Fruit fly (Drosophila melanogaster) whole organism, embryonic: ENCODE results near the gene CG13928.

Experiments used
- Asciz ChIP-seq: fragments of 200-800 bp; sonication (Bioruptor generic); optimal IDR thresholded peaks from 2 replicates; lab custom pipeline; 2017; ENCODE audit warnings: missing biosample characterization, mild to moderate bottlenecking, missing genetic modification characterization, missing genetic modification reagents
- Awh ChIP-seq: fragments of 200-800 bp; sonication (Bioruptor generic); IDR thresholded peaks from 2 replicates; pipeline ENCODE4, ENCODE4 v1.3.6; 2022; ENCODE audit warnings: missing biosample characterization, missing genetic modification characterization
- Bgb ChIP-seq: fragments of 200-800 bp; sonication (Bioruptor generic); IDR thresholded peaks from 2 replicates; pipeline ENCODE4 v1.3.6; 2022; ENCODE audit warnings: missing biosample characterization, missing genetic modification characterization; ENCODE audit not compliant: partially characterized antibody
- CG10431 ChIP-seq: fragments of 200-800 bp; sonication (Bioruptor generic); optimal IDR thresholded peaks from 3 replicates; lab custom pipeline; 2018; ENCODE audit warnings: missing biosample characterization, mild to moderate bottlenecking, missing genetic modification characterization
- CG11456 ChIP-seq: fragments of 200-800 bp; sonication (Bioruptor generic); IDR thresholded peaks from 3 replicates; pipeline ENCODE4 v1.3.6; 2022; ENCODE audit warnings: missing biosample characterization, missing genetic modification characterization
- CG12219 ChIP-seq: fragments of 200-800 bp; sonication (Bioruptor generic); optimal IDR thresholded peaks from 3 replicates; lab custom pipeline; 2018; ENCODE audit warnings: missing biosample characterization, mild to moderate bottlenecking, missing genetic modification characterization
- CG13894 ChIP-seq: fragments of 200-800 bp; sonication (Bioruptor generic); optimal IDR thresholded peaks from 3 replicates; lab custom pipeline; 2018; ENCODE audit warnings: missing biosample characterization, mild to moderate bottlenecking, missing genetic modification characterization, moderate library complexity
- CG14014 ChIP-seq: fragments of 200-800 bp; sonication (Bioruptor generic); IDR thresholded peaks from 2 replicates; pipeline ENCODE4 v1.3.6; 2022; ENCODE audit warnings: missing biosample characterization, missing genetic modification characterization
- CG15269 ChIP-seq: fragments of 200-800 bp; sonication (Bioruptor generic); optimal IDR thresholded peaks from 2 replicates; lab custom pipeline; 2018; ENCODE audit warnings: missing biosample characterization, mild to moderate bottlenecking, missing genetic modification characterization, moderate library complexity
- CG1529 ChIP-seq: fragments of 200-800 bp; sonication (Bioruptor generic); optimal IDR thresholded peaks from 3 replicates; lab custom pipeline; 2018; ENCODE audit warnings: missing biosample characterization, missing genetic modification characterization
- CG15479 ChIP-seq: fragments of 200-800 bp; sonication (Bioruptor generic); optimal IDR thresholded peaks from 3 replicates; lab custom pipeline; 2019; ENCODE audit warnings: missing biosample characterization, mild to moderate bottlenecking, missing genetic modification characterization, moderate library complexity
- CG1602 ChIP-seq: fragments of 200-800 bp; sonication (Bioruptor generic); optimal IDR thresholded peaks from 3 replicates; lab custom pipeline; 2016; ENCODE audit warnings: missing biosample characterization, missing genetic modification characterization
- CG16813 ChIP-seq: fragments of 200-800 bp; sonication (Bioruptor generic); IDR thresholded peaks from 3 replicates; pipeline ENCODE4 v1.3.6; 2022; ENCODE audit warnings: missing biosample characterization, missing genetic modification characterization; ENCODE audit not compliant: partially characterized antibody
- CG2875 ChIP-seq: fragments of 200-800 bp; sonication (Bioruptor generic); optimal IDR thresholded peaks from 2 replicates; lab custom pipeline; 2017; ENCODE audit warnings: missing biosample characterization, mild to moderate bottlenecking, missing genetic modification characterization, missing genetic modification reagents
- CG31441 ChIP-seq: fragments of 200-800 bp; sonication (Bioruptor generic); IDR thresholded peaks from 2 replicates; pipeline ENCODE4 v1.3.6; 2022; ENCODE audit warnings: missing biosample characterization, missing genetic modification characterization
- CG34224 ChIP-seq: fragments of 200-800 bp; sonication (Bioruptor generic); IDR thresholded peaks from 3 replicates; pipeline ENCODE4 v1.3.6; 2022; ENCODE audit warnings: missing biosample characterization, missing genetic modification characterization; ENCODE audit not compliant: partially characterized antibody
- CG42726 ChIP-seq: fragments of 200-800 bp; sonication (Bioruptor generic); IDR thresholded peaks from 2 replicates; pipeline ENCODE4 v1.3.6; 2022; ENCODE audit warnings: missing biosample characterization, missing genetic modification characterization; ENCODE audit not compliant: partially characterized antibody
- CG4404 ChIP-seq: fragments of 200-800 bp; sonication (Bioruptor generic); IDR thresholded peaks from 2 replicates; pipeline ENCODE4 v1.3.6; 2022; ENCODE audit warnings: missing biosample characterization, missing genetic modification characterization
- CG7271 ChIP-seq: fragments of 200-800 bp; sonication (Bioruptor generic); optimal IDR thresholded peaks from 2 replicates; lab custom pipeline; 2018; ENCODE audit warnings: missing biosample characterization, mild to moderate bottlenecking, missing genetic modification characterization, moderate library complexity
- CG7556 ChIP-seq: fragments of 200-800 bp; sonication (Bioruptor generic); optimal IDR thresholded peaks from 2 replicates; lab custom pipeline; 2017; ENCODE audit warnings: missing biosample characterization, mild to moderate bottlenecking, missing genetic modification characterization
- CG7928 ChIP-seq: fragments of 200-800 bp; sonication (Bioruptor generic); optimal IDR thresholded peaks from 2 replicates; lab custom pipeline; 2017; ENCODE audit warnings: missing biosample characterization, mild to moderate bottlenecking, missing genetic modification characterization
- CG7987 ChIP-seq: fragments of 200-800 bp; sonication (Bioruptor generic); optimal IDR thresholded peaks from 2 replicates; lab custom pipeline; 2018; ENCODE audit warnings: missing biosample characterization, mild to moderate bottlenecking, missing genetic modification characterization, moderate library complexity
- CG9932 ChIP-seq: fragments of 200-800 bp; sonication (Bioruptor generic); IDR thresholded peaks from 2 replicates; pipeline ENCODE4 v1.3.6; 2022; ENCODE audit warnings: missing biosample characterization, missing genetic modification characterization
- Camta ChIP-seq: fragments of 200-800 bp; sonication (Bioruptor generic); optimal IDR thresholded peaks from 2 replicates; lab custom pipeline; 2016; ENCODE audit warnings: missing biosample characterization, missing genetic modification characterization
- Dp ChIP-seq: fragments of 200-800 bp; sonication (Bioruptor generic); optimal IDR thresholded peaks from 2 replicates; lab custom pipeline; 2018; ENCODE audit warnings: missing biosample characterization, mild to moderate bottlenecking, missing genetic modification characterization, moderate library complexity
- Eip74EF ChIP-seq, 2 experiments: fragments of 200-800 bp in 1 of 2; fragments of >200 bp in 1 of 2; sonication (Bioruptor generic) in 1 of 2; optimal IDR thresholded peaks; 2 replicates each; lab custom pipeline; 2017 to 2019; ENCODE audit warnings: missing biosample characterization in 2 of 2, missing genetic modification characterization in 2 of 2, mild to moderate bottlenecking in 1 of 2, moderate library complexity in 1 of 2
- Hr78 ChIP-seq, 2 experiments: fragments of 200-800 bp in 1 of 2; fragments of >200 bp in 1 of 2; sonication (Bioruptor generic) in 1 of 2; optimal IDR thresholded peaks; 2 replicates each; lab custom pipeline; 2017 to 2019; ENCODE audit warnings: missing biosample characterization in 2 of 2, missing genetic modification characterization in 2 of 2, mild to moderate bottlenecking in 1 of 2, moderate library complexity in 1 of 2
- NFAT ChIP-seq: fragments of 200-800 bp; sonication (Bioruptor generic); IDR thresholded peaks from 2 replicates; pipeline ENCODE4 v1.3.6; 2022; ENCODE audit warnings: missing biosample characterization, missing genetic modification characterization
- ab ChIP-seq: fragments of 200-800 bp; sonication (Bioruptor generic); optimal IDR thresholded peaks from 2 replicates; lab custom pipeline; 2016; ENCODE audit warnings: missing biosample characterization, missing genetic modification characterization
- abd-A ChIP-seq: fragments of 200-800 bp; sonication (Bioruptor generic); optimal IDR thresholded peaks from 3 replicates; lab custom pipeline; 2019; ENCODE audit warnings: missing biosample characterization, mild to moderate bottlenecking, missing genetic modification characterization, moderate library complexity
- ap ChIP-seq: fragments of 200-800 bp; sonication (Bioruptor generic); IDR thresholded peaks from 2 replicates; pipeline ENCODE4 v1.3.6; 2022; ENCODE audit warnings: missing biosample characterization, missing genetic modification characterization
- bowl ChIP-seq: fragments of 200-800 bp; sonication (Bioruptor generic); IDR thresholded peaks from 2 replicates; pipeline ENCODE4 v1.3.6; 2022; ENCODE audit warnings: missing biosample characterization, missing genetic modification characterization
- caup ChIP-seq: fragments of 200-800 bp; sonication (Bioruptor generic); optimal IDR thresholded peaks from 3 replicates; lab custom pipeline; 2017; ENCODE audit warnings: missing biosample characterization, mild to moderate bottlenecking, missing genetic modification characterization, moderate library complexity; ENCODE audit not compliant: severe bottlenecking
- dati ChIP-seq: fragments of 200-800 bp; sonication (Bioruptor generic); IDR thresholded peaks from 2 replicates; pipeline ENCODE4 v1.3.6; 2022; ENCODE audit warnings: missing biosample characterization, missing genetic modification characterization
- dmrt11E ChIP-seq: fragments of 200-800 bp; sonication (Bioruptor generic); optimal IDR thresholded peaks from 3 replicates; lab custom pipeline; 2018; ENCODE audit warnings: missing biosample characterization, mild to moderate bottlenecking, missing genetic modification characterization, moderate library complexity
- emc ChIP-seq: fragments of 200-800 bp; sonication (Bioruptor generic); optimal IDR thresholded peaks from 2 replicates; lab custom pipeline; 2016; ENCODE audit warnings: missing biosample characterization, missing genetic modification characterization
- fd96Cb ChIP-seq: fragments of 200-800 bp; sonication (Bioruptor generic); optimal IDR thresholded peaks from 2 replicates; lab custom pipeline; 2018; ENCODE audit warnings: missing biosample characterization, mild to moderate bottlenecking, missing genetic modification characterization, moderate library complexity
- gem ChIP-seq: fragments of 200-800 bp; sonication (Bioruptor generic); optimal IDR thresholded peaks from 2 replicates; lab custom pipeline; 2019; ENCODE audit warnings: missing biosample characterization, mild to moderate bottlenecking, missing genetic modification characterization, moderate library complexity
- grn ChIP-seq: fragments of 200-800 bp; sonication (Bioruptor generic); optimal IDR thresholded peaks from 3 replicates; lab custom pipeline; 2017; ENCODE audit warnings: missing biosample characterization, missing genetic modification characterization
- kay ChIP-seq: fragments of 200-800 bp; sonication (Bioruptor generic); optimal IDR thresholded peaks from 2 replicates; lab custom pipeline; 2016; ENCODE audit warnings: missing biosample characterization, missing genetic modification characterization
- lilli ChIP-seq: fragments of 200-800 bp; sonication (Bioruptor generic); optimal IDR thresholded peaks from 3 replicates; lab custom pipeline; 2016; ENCODE audit warnings: missing biosample characterization, missing genetic modification characterization
- pnt ChIP-seq: fragments of 200-800 bp; sonication (Bioruptor generic); optimal IDR thresholded peaks from 3 replicates; lab custom pipeline; 2016; ENCODE audit warnings: missing biosample characterization, missing genetic modification characterization
- prd ChIP-seq, 3 experiments: fragments of >200 bp in 2 of 3; fragments of 200-800 bp in 1 of 3; sonication (Bioruptor generic) in 1 of 3; optimal IDR thresholded peaks in 2 of 3; IDR thresholded peaks in 1 of 3; 2 replicates in 2 of 3; 3 replicates in 1 of 3; pipeline versions ENCODE4 v1.3.6 to Lab custom; 2017 to 2022; ENCODE audit warnings: missing biosample characterization in 1 of 3, missing genetic modification characterization in 1 of 3
- pros ChIP-seq: fragments of 200-800 bp; sonication (Bioruptor generic); optimal IDR thresholded peaks from 3 replicates; lab custom pipeline; 2019; ENCODE audit warnings: missing biosample characterization, mild to moderate bottlenecking, missing genetic modification characterization, moderate library complexity
- tap ChIP-seq: fragments of 200-800 bp; optimal IDR thresholded peaks from 3 replicates; lab custom pipeline; 2019; ENCODE audit warnings: missing biosample characterization, mild to moderate bottlenecking, missing genetic modification characterization, moderate library complexity
- vvl ChIP-seq: fragments of 200-800 bp; sonication (Bioruptor generic); IDR thresholded peaks from 2 replicates; pipeline ENCODE4 v1.3.6; 2022; ENCODE audit warnings: missing biosample characterization, missing genetic modification characterization

CG13928 gene

dm6 chr3L:1577338-1577737 lies 50.8 kb downstream of the CG13928 start (continued):
- no peak for TF ChIP-seq gem (tag; lab: Kevin White, UChicago)
- TF ChIP-seq CG16813: no peak
- TF ChIP-seq vvl (GFP tag; lab: Robert Waterston, UW): peak; percentile 10; the same call in 1 of the 2 replicates

DNA sequence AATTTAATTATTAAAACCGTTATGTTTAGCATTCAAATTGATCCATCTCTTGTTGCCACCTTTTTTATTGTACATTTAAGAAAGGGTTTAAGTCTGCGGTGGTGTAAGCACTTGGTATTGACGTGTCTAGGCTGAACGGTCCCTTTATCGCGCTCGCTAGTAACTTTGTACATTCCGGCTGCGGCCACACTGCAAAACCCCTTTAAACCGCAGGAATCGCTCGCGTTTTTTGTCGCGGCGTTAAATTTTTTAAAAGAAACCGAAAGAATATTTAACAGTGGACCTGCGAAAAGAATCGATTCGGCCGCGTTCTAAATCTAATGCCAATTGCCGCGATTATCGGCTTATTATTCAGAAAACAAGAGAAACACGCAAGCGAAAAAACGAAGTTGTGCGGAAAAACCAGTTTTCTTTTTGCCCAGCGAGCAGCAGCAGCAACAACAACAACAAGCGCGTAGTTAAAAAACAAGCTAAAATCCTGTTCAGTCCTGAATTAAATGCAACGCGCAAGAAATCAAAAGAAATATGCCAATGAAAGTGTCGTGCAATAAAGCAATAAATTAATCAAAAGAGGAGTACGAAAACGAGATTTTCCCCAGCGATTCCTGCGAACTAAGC lies 51.6 kb downstream of the CG13928 start, which contains the start of gene CG13917:
Gene CG13917 (plus strand): TSS at position 211 of the 618 bp plus-strand sequence.
- no peak for TF ChIP-seq ap (GFP tag; lab: Robert Waterston, UW)
- no peak for TF ChIP-seq bowl (GFP tag; lab: Robert Waterston, UW)
- no peak for TF ChIP-seq Asciz
- no peak for TF ChIP-seq dati (GFP tag; lab: Robert Waterston, UW)
- TF ChIP-seq CG10431 (GFP tag; lab: Kevin White, UChicago): no peak
- no peak for TF ChIP-seq CG14014 (GFP tag; lab: Robert Waterston, UW)
- no peak for TF ChIP-seq CG2875 (GFP tag; lab: Kevin White, UChicago)
- TF ChIP-seq NFAT (GFP tag; lab: Robert Waterston, UW): no peak
- TF ChIP-seq CG15269 (tag; lab: Kevin White, UChicago): no peak
- TF ChIP-seq CG7987 (GFP tag; lab: Kevin White, UChicago): no peak
- TF ChIP-seq CG9932 (GFP tag; lab: Robert Waterston, UW): 0 out of 2 replicates have a peak, but pooled peaks have one; percentile 14
- TF ChIP-seq Hr78 (GFP tag; optimal IDR thresholded peaks at IDR 0.05; lab: Kevin White, UChicago): no peak
- TF ChIP-seq Awh (GFP tag; lab: Robert Waterston, UW): no peak
- no peak for TF ChIP-seq CG15479 (GFP tag; lab: Kevin White, UChicago)
- TF ChIP-seq CG7556 (GFP tag; lab: Kevin White, UChicago): no peak
- TF ChIP-seq CG1602: no peak
- no peak for TF ChIP-seq fd96Cb (tag; lab: Kevin White, UChicago)
- no peak for TF ChIP-seq Camta
- TF ChIP-seq Bgb: peak; percentile 48; the same call in 1 of the 2 replicates
- no peak for TF ChIP-seq CG7928 (GFP tag; lab: Kevin White, UChicago)
- TF ChIP-seq Dp: peak; percentile 71
- no peak for TF ChIP-seq CG7271 (tag; lab: Kevin White, UChicago)
- no peak for TF ChIP-seq CG4404 (GFP tag; lab: Robert Waterston, UW)
- no peak for TF ChIP-seq ab (GFP tag; lab: Kevin White, UChicago)
- no peak for TF ChIP-seq caup (GFP tag; lab: Kevin White, UChicago)
- no peak for TF ChIP-seq Eip74EF (GFP tag; optimal IDR thresholded peaks at IDR 0.05; lab: Kevin White, UChicago)
- TF ChIP-seq abd-A (tag; lab: Kevin White, UChicago): peak; percentile 27
- no peak for TF ChIP-seq grn (GFP tag; lab: Kevin White, UChicago)
- no peak for TF ChIP-seq pnt (GFP tag; lab: Kevin White, UChicago)
- no peak for TF ChIP-seq prd (optimal IDR thresholded peaks at IDR 0.05; lab: Kevin White, UChicago)
- no peak for TF ChIP-seq prd (GFP tag; IDR thresholded peaks at IDR 0.05; lab: Robert Waterston, UW)
- no peak for TF ChIP-seq emc (GFP tag; lab: Kevin White, UChicago)
- no peak for TF ChIP-seq CG11456 (GFP tag; lab: Robert Waterston, UW)
- no peak for TF ChIP-seq tap
- no peak for TF ChIP-seq lilli
- 0 out of 2 replicates have a peak, but pooled peaks have one; percentile 20 for TF ChIP-seq CG42726
- TF ChIP-seq CG12219 (GFP tag; lab: Kevin White, UChicago): no peak
- 0 out of 2 replicates have a peak, but pooled peaks have one; percentile 20 for TF ChIP-seq CG31441 (GFP tag; lab: Robert Waterston, UW)
- TF ChIP-seq CG13894: no peak
- no peak for TF ChIP-seq CG1529 (GFP tag; lab: Kevin White, UChicago)
- TF ChIP-seq dmrt11E: no peak
- peak; percentile 1 for TF ChIP-seq kay (GFP tag; lab: Kevin White, UChicago)
- TF ChIP-seq CG34224 (GFP tag; lab: Robert Waterston, UW): no peak; the same call in 2 of the 3 replicates
- no peak for TF ChIP-seq pros (GFP tag; lab: Kevin White, UChicago)
